Worm (Caenorhabditis elegans) whole organism, L3 larva: ENCODE measurements around the gene xbx-1.

Source experiments
- R02D3.7 ChIP-seq: fragments of 150-350 bp; optimal IDR thresholded peaks from 2 replicates; lab custom pipeline; 2014; ENCODE audit warnings: missing biosample characterization, missing genetic modification characterization
- ZK546.5 ChIP-seq: sonication (generic microtip); optimal IDR thresholded peaks from 2 replicates; lab custom pipeline; 2017; ENCODE audit warnings: missing biosample characterization, missing genetic modification characterization
- aly-2 ChIP-seq: fragments of 150-350 bp; optimal IDR thresholded peaks from 2 replicates; lab custom pipeline; 2014; ENCODE audit warnings: missing biosample characterization, missing genetic modification characterization
- ceh-28 ChIP-seq: fragments of 150-350 bp; optimal IDR thresholded peaks from 2 replicates; lab custom pipeline; 2014; ENCODE audit warnings: missing biosample characterization, missing genetic modification reagents, missing genetic modification characterization
- ceh-82 ChIP-seq: fragments of 150-350 bp; optimal IDR thresholded peaks from 2 replicates; lab custom pipeline; 2014; ENCODE audit warnings: missing biosample characterization, missing genetic modification characterization
- daf-12 ChIP-seq: fragments of 150-350 bp; optimal IDR thresholded peaks from 2 replicates; lab custom pipeline; 2014; ENCODE audit warnings: missing biosample characterization, missing genetic modification reagents, missing genetic modification characterization
- egl-5 ChIP-seq: fragments of 150-350 bp; optimal IDR thresholded peaks from 2 replicates; lab custom pipeline; 2017; ENCODE audit warnings: missing biosample characterization, missing genetic modification reagents, missing genetic modification characterization, inconsistent platforms
- elt-1 ChIP-seq: fragments of 150-350 bp; optimal IDR thresholded peaks from 2 replicates; lab custom pipeline; 2014; ENCODE audit warnings: missing biosample characterization, missing genetic modification characterization
- elt-2 ChIP-seq: sonication (generic microtip); optimal IDR thresholded peaks from 2 replicates; lab custom pipeline; 2016; ENCODE audit warnings: missing genetic modification reagents, mild to moderate bottlenecking, missing genetic modification characterization, missing compliant biosample characterization
- elt-3 ChIP-seq, 3 experiments: fragments of 150-350 bp in 1 of 3; sonication (generic microtip) in 2 of 3; optimal IDR thresholded peaks; 2 replicates in 2 of 3; 4 replicates in 1 of 3; lab custom pipeline; 2014 to 2017; ENCODE audit warnings: missing biosample characterization in 3 of 3, missing genetic modification characterization in 3 of 3
- eor-1 ChIP-seq, 2 experiments: fragments of 150-350 bp; optimal IDR thresholded peaks; 2 replicates each; lab custom pipeline; 2014 to 2018; ENCODE audit warnings: missing biosample characterization in 2 of 2, missing genetic modification characterization in 2 of 2
- fkh-10 ChIP-seq: sonication (generic microtip); optimal IDR thresholded peaks from 2 replicates; lab custom pipeline; 2017; ENCODE audit warnings: missing biosample characterization, missing genetic modification reagents, missing genetic modification characterization
- fos-1 ChIP-seq: fragments of 150-350 bp; optimal IDR thresholded peaks from 2 replicates; lab custom pipeline; 2014; ENCODE audit warnings: missing biosample characterization, missing genetic modification characterization
- hmg-11 ChIP-seq: sonication (generic microtip); optimal IDR thresholded peaks from 2 replicates; lab custom pipeline; 2016; ENCODE audit warnings: missing genetic modification characterization, missing compliant biosample characterization
- jun-1 ChIP-seq: fragments of 150-350 bp; optimal IDR thresholded peaks from 2 replicates; lab custom pipeline; 2014; ENCODE audit warnings: missing biosample characterization, missing genetic modification reagents, missing genetic modification characterization
- lin-15B ChIP-seq: fragments of 150-350 bp; optimal IDR thresholded peaks from 2 replicates; lab custom pipeline; 2014; ENCODE audit warnings: missing biosample characterization, missing genetic modification characterization
- lin-39 ChIP-seq: fragments of 150-350 bp; optimal IDR thresholded peaks from 2 replicates; lab custom pipeline; 2018; ENCODE audit warnings: missing biosample characterization, missing genetic modification reagents, missing genetic modification characterization
- lsy-12 ChIP-seq: sonication (generic microtip); optimal IDR thresholded peaks from 2 replicates; lab custom pipeline; 2016; ENCODE audit warnings: mild to moderate bottlenecking, missing genetic modification characterization, missing compliant biosample characterization
- mdl-1 ChIP-seq: fragments of 150-350 bp; optimal IDR thresholded peaks from 2 replicates; lab custom pipeline; 2014; ENCODE audit warnings: missing biosample characterization, missing genetic modification characterization
- nfya-1 ChIP-seq: sonication (generic microtip); optimal IDR thresholded peaks from 2 replicates; lab custom pipeline; 2017; ENCODE audit warnings: missing genetic modification characterization, mild to moderate bottlenecking, missing compliant biosample characterization, antibody characterized with exemption, moderate library complexity; ENCODE audit not compliant: insufficient read depth
- nhr-25 ChIP-seq: sonication (generic microtip); optimal IDR thresholded peaks from 2 replicates; lab custom pipeline; 2017; ENCODE audit warnings: missing biosample characterization, missing genetic modification characterization
- nhr-28 ChIP-seq: fragments of 150-350 bp; optimal IDR thresholded peaks from 2 replicates; lab custom pipeline; 2014; ENCODE audit warnings: missing biosample characterization, missing genetic modification characterization
- nhr-43 ChIP-seq: sonication (generic microtip); optimal IDR thresholded peaks from 2 replicates; lab custom pipeline; 2016; ENCODE audit warnings: mild to moderate bottlenecking, missing genetic modification characterization, missing compliant biosample characterization; ENCODE audit not compliant: poor library complexity, severe bottlenecking
- nhr-67 ChIP-seq: fragments of 150-350 bp; optimal IDR thresholded peaks from 2 replicates; lab custom pipeline; 2014; ENCODE audit warnings: missing biosample characterization, missing genetic modification characterization
- nhr-76 ChIP-seq: fragments of 150-350 bp; sonication (generic microtip); optimal IDR thresholded peaks from 5 replicates; lab custom pipeline; 2014; ENCODE audit warnings: missing biosample characterization, missing genetic modification characterization
- nhr-77 ChIP-seq: fragments of 150-350 bp; optimal IDR thresholded peaks from 2 replicates; lab custom pipeline; 2014; ENCODE audit warnings: missing biosample characterization, missing genetic modification characterization
- sea-2 ChIP-seq: fragments of 150-350 bp; sonication (generic microtip); optimal IDR thresholded peaks from 4 replicates; lab custom pipeline; 2014; ENCODE audit warnings: missing biosample characterization, missing genetic modification reagents, missing genetic modification characterization
- skn-1 ChIP-seq: fragments of 150-350 bp; optimal IDR thresholded peaks from 2 replicates; lab custom pipeline; 2014; ENCODE audit warnings: missing biosample characterization, missing genetic modification characterization
- snpc-4 ChIP-seq: fragments of 150-350 bp; optimal IDR thresholded peaks from 2 replicates; lab custom pipeline; 2014; ENCODE audit warnings: missing biosample characterization, missing genetic modification characterization
- tbx-2 ChIP-seq: sonication (generic microtip); optimal IDR thresholded peaks from 2 replicates; lab custom pipeline; 2016; ENCODE audit warnings: mild to moderate bottlenecking, missing genetic modification characterization, missing compliant biosample characterization
- unc-39 ChIP-seq: sonication (generic microtip); optimal IDR thresholded peaks from 4 replicates; lab custom pipeline; 2017; ENCODE audit warnings: missing biosample characterization, missing genetic modification characterization
- zag-1 ChIP-seq: fragments of 150-350 bp; optimal IDR thresholded peaks from 2 replicates; lab custom pipeline; 2014; ENCODE audit warnings: missing biosample characterization, missing genetic modification characterization
- ztf-11 ChIP-seq: fragments of 150-350 bp; optimal IDR thresholded peaks from 2 replicates; lab custom pipeline; 2014; ENCODE audit warnings: missing biosample characterization, missing genetic modification characterization
- ztf-4 ChIP-seq: fragments of 150-350 bp; optimal IDR thresholded peaks from 2 replicates; lab custom pipeline; 2014; ENCODE audit warnings: missing biosample characterization, missing genetic modification characterization

xbx-1 gene

ce11 chrV:14979937-14980336 is at the start of gene xbx-1:
xbx-1 (plus strand) TSS chrV:14980237.
- TF ChIP-seq mdl-1 (tag; lab: Kevin White, UChicago) (no peak), skn-1 (tag; lab: Kevin White, UChicago) (no peak), fos-1 (tag; lab: Kevin White, UChicago) (no peak), elt-2 (tag; lab: Kevin White, UChicago) (no peak), sea-2 (GFP tag; lab: Kevin White, UChicago) (no peak), eor-1 (tag; optimal IDR thresholded peaks at IDR 0.05; lab: Kevin White, UChicago) (no peak), nhr-43 (tag; lab: Kevin White, UChicago) (no peak), hmg-11 (tag; lab: Kevin White, UChicago) (no peak), nhr-28 (no peak), lin-15B (tag; lab: Kevin White, UChicago) (no peak), elt-3 (tag; optimal IDR thresholded peaks at IDR 0.05; lab: Kevin White, UChicago) (no peak), lsy-12 (tag; lab: Kevin White, UChicago) (no peak), ceh-28 (no peak), zag-1 (tag; lab: Kevin White, UChicago) (no peak)

ce11 chrV:14933450-14934218 is 46.4 kb upstream of the xbx-1 start:
- no peak for TF ChIP-seq lin-39 (tag; lab: Kevin White, UChicago)
- no peak for TF ChIP-seq nhr-67 (tag; lab: Kevin White, UChicago)
- no peak for TF ChIP-seq nhr-25 (tag; lab: Kevin White, UChicago)
- no peak for TF ChIP-seq lsy-12 (tag; lab: Kevin White, UChicago)
- no peak for TF ChIP-seq egl-5
- TF ChIP-seq ZK546.5 (tag; lab: Kevin White, UChicago) = no peak
- TF ChIP-seq fkh-10 (GFP tag; lab: Kevin White, UChicago) = no peak
- TF ChIP-seq nhr-43 (tag; lab: Kevin White, UChicago) = no peak

- no peak for TF ChIP-seq R02D3.7 (tag; lab: Kevin White, UChicago)
- TF ChIP-seq daf-12 = no peak
- no peak for TF ChIP-seq fos-1 (tag; lab: Kevin White, UChicago)
- no peak for TF ChIP-seq snpc-4 (tag; lab: Kevin White, UChicago)
- TF ChIP-seq jun-1 (tag; lab: Kevin White, UChicago) = no peak
- TF ChIP-seq ztf-4 = no peak
- TF ChIP-seq tbx-2 (tag; lab: Kevin White, UChicago) = no peak
- TF ChIP-seq zag-1 (tag; lab: Kevin White, UChicago) = no peak
- no peak for TF ChIP-seq nhr-76 (tag; lab: Kevin White, UChicago)
- no peak for TF ChIP-seq fkh-10 (GFP tag; lab: Kevin White, UChicago)
- no peak for TF ChIP-seq elt-1
- no peak for TF ChIP-seq aly-2 (tag; lab: Kevin White, UChicago)
- TF ChIP-seq nhr-25 (tag; lab: Kevin White, UChicago) = no peak
- TF ChIP-seq lin-39 (tag; lab: Kevin White, UChicago) = no peak
- TF ChIP-seq ceh-82 (tag; lab: Kevin White, UChicago) = no peak
- TF ChIP-seq nfya-1 (tag; lab: Kevin White, UChicago) = no peak
- no peak for TF ChIP-seq nhr-77 (tag; lab: Kevin White, UChicago)
- no peak for TF ChIP-seq elt-2 (tag; lab: Kevin White, UChicago)
- TF ChIP-seq, all 47 proteins: peak for 0
Observed at ce11 chrV:14936587-14936986, 43.5 kb upstream of the xbx-1 start, which contains the start of gene C30G7.2. C30G7.2 (plus strand) TSS chrV:14936887.

- TF ChIP-seq unc-39 (tag; lab: Kevin White, UChicago) (no peak), nhr-67 (tag; lab: Kevin White, UChicago) (no peak), nfya-1 (tag; lab: Kevin White, UChicago) (no peak), ztf-11 (tag; lab: Kevin White, UChicago) (no peak), jun-1 (tag; lab: Kevin White, UChicago) (no peak), lsy-12 (tag; lab: Kevin White, UChicago) (no peak), fos-1 (tag; lab: Kevin White, UChicago) (no peak), nhr-43 (tag; lab: Kevin White, UChicago) (no peak)
- TF ChIP-seq, all 47 proteins: peak for 0
Observed at ce11 chrV:14942898-14943297, 37.1 kb upstream of the xbx-1 start.
